Worm (Caenorhabditis elegans) whole organism, L4 larva: Measurements from ENCODE around the gene C45G9.2.

Source experiments
- F10B5.3 ChIP-seq: sonication (generic microtip); optimal IDR thresholded peaks from 2 replicates; lab custom pipeline; 2016; ENCODE audit warnings: mild to moderate bottlenecking, missing genetic modification characterization, missing compliant biosample characterization
- R02D3.7 ChIP-seq: fragments of 150-350 bp; sonication (generic microtip); optimal IDR thresholded peaks from 3 replicates; lab custom pipeline; 2014; ENCODE audit warnings: missing biosample characterization, missing genetic modification characterization
- T26A8.4 ChIP-seq: fragments of 200-800 bp; sonication (Bioruptor generic); IDR thresholded peaks from 2 replicates; pipeline ENCODE4 v1.3.6; 2022; ENCODE audit warnings: missing genetic modification characterization, missing compliant biosample characterization
- Y105C5A.15 ChIP-seq: fragments of 200-800 bp; sonication (Bioruptor generic); IDR thresholded peaks from 2 replicates; pipeline ENCODE4 v1.3.6; 2022; ENCODE audit warnings: missing genetic modification characterization, missing compliant biosample characterization
- Y48G9A.11 ChIP-seq: fragments of 200-800 bp; sonication (Bioruptor generic); IDR thresholded peaks from 2 replicates; pipeline ENCODE4 v1.3.6; 2022; ENCODE audit warnings: missing genetic modification reagents, missing genetic modification characterization, missing compliant biosample characterization
- Y75B8A.6 ChIP-seq: fragments of 200-800 bp; sonication (Bioruptor generic); IDR thresholded peaks from 2 replicates; pipeline ENCODE4 v1.3.6; 2022; ENCODE audit warnings: missing genetic modification reagents, missing genetic modification characterization, missing compliant biosample characterization
- ZK546.5 ChIP-seq, 2 experiments: sonication (generic microtip); optimal IDR thresholded peaks; 2 replicates each; lab custom pipeline; 2017; ENCODE audit warnings: missing biosample characterization in 2 of 2, missing genetic modification characterization in 2 of 2
- aha-1 ChIP-seq: fragments of 150-350 bp; peaks from one replicate; lab custom pipeline; 2014; ENCODE audit warnings: missing biosample characterization, missing genetic modification characterization
- aly-2 ChIP-seq: sonication (generic microtip); optimal IDR thresholded peaks from 2 replicates; lab custom pipeline; 2018; ENCODE audit warnings: missing biosample characterization, missing genetic modification characterization
- arid-1 ChIP-seq: fragments of 200-800 bp; sonication (Bioruptor generic); conservative IDR thresholded peaks from 2 replicates; pipeline ENCODE4 v1.3.6; 2022; ENCODE audit warnings: missing genetic modification reagents, missing genetic modification characterization, missing compliant biosample characterization
- ceh-20 ChIP-seq: fragments of 200-800 bp; sonication (Bioruptor generic); IDR thresholded peaks from 2 replicates; pipeline ENCODE4 v1.3.6; 2022; ENCODE audit warnings: missing genetic modification reagents, missing genetic modification characterization, missing compliant biosample characterization
- ceh-44 ChIP-seq: fragments of 200-800 bp; sonication (Bioruptor generic); IDR thresholded peaks from 2 replicates; pipeline ENCODE4 v1.3.6; 2022; ENCODE audit warnings: missing genetic modification reagents, missing genetic modification characterization, missing compliant biosample characterization
- ceh-62 ChIP-seq: sonication (generic microtip); optimal IDR thresholded peaks from 2 replicates; lab custom pipeline; 2017; ENCODE audit warnings: missing biosample characterization, missing genetic modification characterization
- ctbp-1 ChIP-seq: fragments of 200-800 bp; sonication (Bioruptor generic); IDR thresholded peaks from 2 replicates; pipeline ENCODE4 v1.3.6; 2022; ENCODE audit warnings: missing genetic modification reagents, missing genetic modification characterization, missing compliant biosample characterization
- dmd-6 ChIP-seq: fragments of 200-800 bp; sonication (Bioruptor generic); IDR thresholded peaks from 2 replicates; pipeline ENCODE4 v1.3.6; 2022; ENCODE audit warnings: missing genetic modification reagents, missing genetic modification characterization, missing compliant biosample characterization
- dpl-1 ChIP-seq: fragments of 150-350 bp; optimal IDR thresholded peaks from 2 replicates; lab custom pipeline; 2014; ENCODE audit warnings: missing biosample characterization, missing genetic modification reagents, missing genetic modification characterization
- egl-27 ChIP-seq: sonication (generic microtip); optimal IDR thresholded peaks from 3 replicates; lab custom pipeline; 2017; ENCODE audit warnings: missing biosample characterization, missing genetic modification reagents, missing genetic modification characterization
- egl-43 ChIP-seq: fragments of 200-800 bp; sonication (Bioruptor generic); IDR thresholded peaks from 2 replicates; pipeline ENCODE4 v1.3.6; 2022; ENCODE audit warnings: missing genetic modification reagents, missing genetic modification characterization, missing compliant biosample characterization
- gei-8 ChIP-seq: fragments of 200-800 bp; sonication (Bioruptor generic); optimal IDR thresholded peaks from 2 replicates; lab custom pipeline; 2018; ENCODE audit warnings: mild to moderate bottlenecking, missing genetic modification characterization, missing compliant biosample characterization
- hlh-11 ChIP-seq: fragments of 200-800 bp; sonication (Bioruptor generic); optimal IDR thresholded peaks from 2 replicates; lab custom pipeline; 2018; ENCODE audit warnings: mild to moderate bottlenecking, missing genetic modification characterization, missing compliant biosample characterization
- hmg-1.1 ChIP-seq: fragments of 200-800 bp; sonication (Bioruptor generic); IDR thresholded peaks from 2 replicates; pipeline ENCODE4 v1.3.6; 2022; ENCODE audit warnings: missing genetic modification reagents, missing genetic modification characterization, missing compliant biosample characterization
- jun-1 ChIP-seq: fragments of 150-350 bp; optimal IDR thresholded peaks from 2 replicates; lab custom pipeline; 2014; ENCODE audit warnings: missing biosample characterization, missing genetic modification reagents, missing genetic modification characterization
- lim-7 ChIP-seq: fragments of 200-800 bp; sonication (Bioruptor generic); IDR thresholded peaks from 2 replicates; pipeline ENCODE4 v1.3.6; 2022; ENCODE audit warnings: missing genetic modification characterization, missing compliant biosample characterization
- lin-39 ChIP-seq: fragments of 150-350 bp; optimal IDR thresholded peaks from 2 replicates; lab custom pipeline; 2014; ENCODE audit warnings: missing biosample characterization, missing genetic modification reagents, missing genetic modification characterization
- lsy-2 ChIP-seq, 2 experiments: fragments of 150-350 bp in 1 of 2; sonication (generic microtip) in 1 of 2; optimal IDR thresholded peaks; 2 replicates each; lab custom pipeline; 2014 to 2017; ENCODE audit warnings: missing biosample characterization in 2 of 2, missing genetic modification characterization in 2 of 2
- madf-5 ChIP-seq, 2 experiments: fragments of 200-800 bp; sonication (Bioruptor generic); IDR thresholded peaks; 2 replicates each; pipeline ENCODE4 v1.3.6; 2022; ENCODE audit warnings: missing compliant biosample characterization in 2 of 2, missing genetic modification characterization in 2 of 2
- mdl-1 ChIP-seq, 2 experiments: fragments of 150-350 bp in 1 of 2; sonication (generic microtip) in 1 of 2; optimal IDR thresholded peaks; 2 replicates each; lab custom pipeline; 2014 to 2017; ENCODE audit warnings: missing biosample characterization in 2 of 2, missing genetic modification characterization in 2 of 2
- mep-1 ChIP-seq: fragments of 150-350 bp; sonication (generic microtip); optimal IDR thresholded peaks from 3 replicates; lab custom pipeline; 2014; ENCODE audit warnings: missing biosample characterization, missing genetic modification characterization
- mes-2 ChIP-seq: sonication (generic microtip); optimal IDR thresholded peaks from 2 replicates; lab custom pipeline; 2016; ENCODE audit warnings: missing genotype, mild to moderate bottlenecking, missing genetic modification characterization, missing compliant biosample characterization; ENCODE audit not compliant: poor library complexity, severe bottlenecking
- nhr-10 ChIP-seq: fragments of 150-350 bp; optimal IDR thresholded peaks from 2 replicates; lab custom pipeline; 2014; ENCODE audit warnings: missing biosample characterization, missing genetic modification characterization
- nhr-11 ChIP-seq: fragments of 150-350 bp; optimal IDR thresholded peaks from 2 replicates; lab custom pipeline; 2014; ENCODE audit warnings: missing biosample characterization, missing genetic modification characterization
- nhr-237 ChIP-seq: sonication (generic microtip); optimal IDR thresholded peaks from 2 replicates; lab custom pipeline; 2017; ENCODE audit warnings: missing biosample characterization, missing genetic modification characterization
- nhr-28 ChIP-seq: fragments of 150-350 bp; optimal IDR thresholded peaks from 2 replicates; lab custom pipeline; 2014; ENCODE audit warnings: missing biosample characterization, missing genetic modification characterization
- nhr-42 ChIP-seq: fragments of 200-800 bp; sonication (Bioruptor generic); IDR thresholded peaks from 2 replicates; pipeline ENCODE4 v1.3.6; 2022; ENCODE audit warnings: missing genetic modification characterization, missing compliant biosample characterization
- nhr-76 ChIP-seq: fragments of 150-350 bp; optimal IDR thresholded peaks from 2 replicates; lab custom pipeline; 2014; ENCODE audit warnings: missing biosample characterization, missing genetic modification characterization
- nhr-77 ChIP-seq: fragments of 150-350 bp; optimal IDR thresholded peaks from 2 replicates; lab custom pipeline; 2014; ENCODE audit warnings: missing biosample characterization, missing genetic modification characterization
- spr-3 ChIP-seq: fragments of 200-800 bp; sonication (Bioruptor generic); optimal IDR thresholded peaks from 2 replicates; lab custom pipeline; 2018; ENCODE audit warnings: mild to moderate bottlenecking, missing genetic modification characterization, missing compliant biosample characterization
- tag-97 ChIP-seq: fragments of 200-800 bp; sonication (Bioruptor generic); IDR thresholded peaks from 2 replicates; pipeline ENCODE4 v1.3.6; 2022; ENCODE audit warnings: missing genetic modification characterization, missing compliant biosample characterization
- unc-130 ChIP-seq: sonication (generic microtip); optimal IDR thresholded peaks from 2 replicates; lab custom pipeline; 2016; ENCODE audit warnings: missing genetic modification reagents, missing genetic modification characterization, missing compliant biosample characterization
- unc-62 ChIP-seq, 3 experiments: fragments of 150-350 bp in 1 of 3; sonication (generic microtip); optimal IDR thresholded peaks in 2 of 3; peaks in 1 of 3; 1 replicate in 1 of 3; 2 replicates in 2 of 3; lab custom pipeline; 2014 to 2017; ENCODE audit warnings: missing biosample characterization in 3 of 3, missing genetic modification characterization in 3 of 3, missing genetic modification reagents in 3 of 3, missing genotype in 1 of 3
- vab-7 ChIP-seq: fragments of 200-800 bp; sonication (Bioruptor generic); IDR thresholded peaks from 2 replicates; pipeline ENCODE4 v1.3.6; 2022; ENCODE audit warnings: missing genetic modification reagents, missing genetic modification characterization, missing compliant biosample characterization
- zag-1 ChIP-seq: fragments of 150-350 bp; optimal IDR thresholded peaks from 2 replicates; lab custom pipeline; 2014; ENCODE audit warnings: missing biosample characterization, missing genetic modification characterization
- zfp-2 ChIP-seq: sonication (generic microtip); optimal IDR thresholded peaks from 2 replicates; lab custom pipeline; 2016; ENCODE audit warnings: mild to moderate bottlenecking, missing genetic modification characterization, missing compliant biosample characterization
- zip-2 ChIP-seq: fragments of 150-350 bp; optimal IDR thresholded peaks from 2 replicates; lab custom pipeline; 2014; ENCODE audit warnings: missing biosample characterization, missing genetic modification characterization
- ztf-11 ChIP-seq: fragments of 150-350 bp; optimal IDR thresholded peaks from 2 replicates; lab custom pipeline; 2014; ENCODE audit warnings: missing biosample characterization, missing genetic modification characterization
- ztf-7 ChIP-seq: fragments of 150-350 bp; optimal IDR thresholded peaks from 2 replicates; lab custom pipeline; 2014; ENCODE audit warnings: missing biosample characterization, missing genetic modification characterization

The C45G9.2 gene

ce11 chrIII:5102616-5103015 is 33.8 kb downstream of the C45G9.2 start, which contains the start of gene F54D8.6 (continued):
- TF ChIP-seq zag-1 (tag; lab: Kevin White, UChicago) (no peak), lsy-2 (tag; optimal IDR thresholded peaks at IDR 0.05; lab: Kevin White, UChicago) (peak in 1 of 2 experiments; percentile 63), Y75B8A.6 (GFP tag; lab: Robert Waterston, UW) (no peak), gei-8 (no peak), mes-2 (tag; lab: Kevin White, UChicago) (peak; percentile 93), T26A8.4 (no peak), dpl-1 (GFP tag; lab: Kevin White, UChicago) (peak; percentile 40), nhr-77 (tag; lab: Kevin White, UChicago) (peak; percentile 21), lin-39 (tag; lab: Kevin White, UChicago) (no peak), egl-27 (no peak), madf-5 (GFP tag; IDR thresholded peaks at IDR 0.05; lab: Robert Waterston, UW) (no peak), zfp-2 (no peak), vab-7 (no peak), nhr-10 (tag; lab: Kevin White, UChicago) (no peak), nhr-76 (tag; lab: Kevin White, UChicago) (no peak), ztf-7 (tag; lab: Kevin White, UChicago) (no peak), aha-1 (tag; lab: Kevin White, UChicago) (peak; percentile 40), dmd-6 (no peak), ztf-11 (tag; lab: Kevin White, UChicago) (no peak), hmg-1.1 (GFP tag; lab: Robert Waterston, UW) (no peak), arid-1 (GFP tag; lab: Robert Waterston, UW) (no peak), lim-7 (GFP tag; lab: Robert Waterston, UW) (no peak), Y48G9A.11 (GFP tag; lab: Robert Waterston, UW) (no peak), ZK546.5 (tag; optimal IDR thresholded peaks at IDR 0.05; lab: Kevin White, UChicago) (no peak), R02D3.7 (tag; lab: Kevin White, UChicago) (no peak), unc-130 (peak; percentile 10), jun-1 (tag; lab: Kevin White, UChicago) (no peak), unc-62 (GFP tag; optimal IDR thresholded peaks at IDR 0.05 in 1 of 2; lab: Kevin White, UChicago) (peak in 1 of 2 experiments; percentile 60), unc-62 (tag; optimal IDR thresholded peaks at IDR 0.05; lab: Kevin White, UChicago) (no peak), tag-97 (GFP tag; lab: Robert Waterston, UW) (no peak), mep-1 (peak; percentile 35), ceh-62 (tag; lab: Kevin White, UChicago) (no peak), nhr-28 (tag; lab: Kevin White, UChicago) (peak; percentile 18), aly-2 (no peak), ceh-20 (GFP tag; lab: Robert Waterston, UW) (no peak), zip-2 (tag; lab: Kevin White, UChicago) (no peak), ceh-44 (GFP tag; lab: Robert Waterston, UW) (no peak), egl-43 (GFP tag; lab: Robert Waterston, UW) (no peak), nhr-42 (no peak), F10B5.3 (tag; lab: Kevin White, UChicago) (no peak), hlh-11 (tag; lab: Kevin White, UChicago) (peak; percentile 5), nhr-11 (no peak), nhr-237 (no peak), spr-3 (no peak), ctbp-1 (GFP tag; lab: Robert Waterston, UW) (no peak), Y105C5A.15 (GFP tag; lab: Robert Waterston, UW) (no peak), mdl-1 (tag; optimal IDR thresholded peaks at IDR 0.05; lab: Kevin White, UChicago) (no peak)
